Worm (Caenorhabditis elegans) whole organism, late embryonic: ENCODE measurements around the gene C34C12.6.

Source experiments
- C08G9.2 ChIP-seq: sonication (generic microtip); optimal IDR thresholded peaks from 2 replicates; lab custom pipeline; 2016; ENCODE audit warnings: mild to moderate bottlenecking, missing genetic modification characterization, moderate library complexity, missing compliant biosample characterization
- C38D4.7 ChIP-seq: fragments of 200-800 bp; sonication (Bioruptor generic); optimal IDR thresholded peaks from 2 replicates; lab custom pipeline; 2018; ENCODE audit warnings: mild to moderate bottlenecking, missing genetic modification characterization, moderate library complexity, missing compliant biosample characterization
- F13H6.1 ChIP-seq: sonication (generic microtip); optimal IDR thresholded peaks from 2 replicates; lab custom pipeline; 2016; ENCODE audit warnings: missing genetic modification characterization, missing compliant biosample characterization
- K02D7.2 ChIP-seq: sonication (generic microtip); optimal IDR thresholded peaks from 2 replicates; lab custom pipeline; 2017; ENCODE audit warnings: mild to moderate bottlenecking, missing genetic modification characterization, missing compliant biosample characterization
- K09A11.1 ChIP-seq: sonication (generic microtip); optimal IDR thresholded peaks from 2 replicates; lab custom pipeline; 2017; ENCODE audit warnings: antibody characterized with exemption, mild to moderate bottlenecking, missing genetic modification characterization, missing compliant biosample characterization; ENCODE audit not compliant: insufficient read depth
- Y22D7AL.16 ChIP-seq: sonication (generic microtip); optimal IDR thresholded peaks from 2 replicates; lab custom pipeline; 2016; ENCODE audit warnings: missing genetic modification characterization, missing compliant biosample characterization
- ahr-1 ChIP-seq: sonication (generic microtip); optimal IDR thresholded peaks from 2 replicates; lab custom pipeline; 2016; ENCODE audit warnings: missing genetic modification characterization, missing compliant biosample characterization
- ceh-14 ChIP-seq: sonication (generic microtip); optimal IDR thresholded peaks from 2 replicates; lab custom pipeline; 2016; ENCODE audit warnings: missing genotype, missing genetic modification characterization, missing compliant biosample characterization
- ceh-18 ChIP-seq: sonication (generic microtip); optimal IDR thresholded peaks from 2 replicates; lab custom pipeline; 2016; ENCODE audit warnings: missing genetic modification characterization, missing compliant biosample characterization
- ceh-19 ChIP-seq: fragments of 200-800 bp; sonication (Bioruptor generic); optimal IDR thresholded peaks from 2 replicates; lab custom pipeline; 2018; ENCODE audit warnings: mild to moderate bottlenecking, missing genetic modification characterization, missing compliant biosample characterization
- ceh-22 ChIP-seq: sonication (generic microtip); optimal IDR thresholded peaks from 2 replicates; lab custom pipeline; 2017; ENCODE audit warnings: missing biosample characterization, missing genetic modification characterization
- ceh-24 ChIP-seq: sonication (generic microtip); optimal IDR thresholded peaks from 2 replicates; lab custom pipeline; 2016; ENCODE audit warnings: mild to moderate bottlenecking, missing genetic modification characterization, missing compliant biosample characterization
- ceh-30 ChIP-seq: fragments of 150-350 bp; optimal IDR thresholded peaks from 2 replicates; lab custom pipeline; 2014; ENCODE audit warnings: missing biosample characterization, missing genetic modification characterization
- ceh-34 ChIP-seq: sonication (generic microtip); optimal IDR thresholded peaks from 2 replicates; lab custom pipeline; 2016; ENCODE audit warnings: mild to moderate bottlenecking, missing genetic modification characterization, missing compliant biosample characterization
- ceh-48 ChIP-seq: sonication (generic microtip); optimal IDR thresholded peaks from 2 replicates; lab custom pipeline; 2016; ENCODE audit warnings: missing genetic modification characterization, inconsistent platforms, missing compliant biosample characterization
- ceh-6 ChIP-seq: fragments of 200-800 bp; sonication (Bioruptor generic); optimal IDR thresholded peaks from 2 replicates; lab custom pipeline; 2018; ENCODE audit warnings: mild to moderate bottlenecking, missing genetic modification characterization, missing compliant biosample characterization
- ceh-9 ChIP-seq: sonication (generic microtip); optimal IDR thresholded peaks from 2 replicates; lab custom pipeline; 2016; ENCODE audit warnings: mild to moderate bottlenecking, missing genetic modification characterization, inconsistent platforms, missing compliant biosample characterization
- che-1 ChIP-seq: sonication (generic microtip); optimal IDR thresholded peaks from 2 replicates; lab custom pipeline; 2016; ENCODE audit warnings: mild to moderate bottlenecking, missing genetic modification characterization, missing compliant biosample characterization
- dmd-4 ChIP-seq: sonication (generic microtip); optimal IDR thresholded peaks from 2 replicates; lab custom pipeline; 2016; ENCODE audit warnings: borderline replicate concordance, missing genetic modification characterization, missing compliant biosample characterization
- dve-1 ChIP-seq: sonication (generic microtip); optimal IDR thresholded peaks from 2 replicates; lab custom pipeline; 2017; ENCODE audit warnings: antibody characterized with exemption, mild to moderate bottlenecking, missing genetic modification characterization, missing compliant biosample characterization
- elt-2 ChIP-seq: sonication (generic microtip); optimal IDR thresholded peaks from 2 replicates; lab custom pipeline; 2016; ENCODE audit warnings: missing genetic modification reagents, missing genetic modification characterization, missing compliant biosample characterization
- ets-4 ChIP-seq: sonication (generic microtip); optimal IDR thresholded peaks from 2 replicates; lab custom pipeline; 2016; ENCODE audit warnings: missing genetic modification characterization, missing compliant biosample characterization
- eyg-1 ChIP-seq: sonication (generic microtip); optimal IDR thresholded peaks from 2 replicates; lab custom pipeline; 2016; ENCODE audit warnings: missing genotype, missing genetic modification characterization, missing compliant biosample characterization
- fax-1 ChIP-seq: sonication (generic microtip); optimal IDR thresholded peaks from 2 replicates; lab custom pipeline; 2016; ENCODE audit warnings: missing genotype, missing genetic modification characterization, missing compliant biosample characterization
- fkh-10 ChIP-seq: fragments of 150-350 bp; optimal IDR thresholded peaks from 2 replicates; lab custom pipeline; 2014; ENCODE audit warnings: missing biosample characterization, missing genetic modification reagents, missing genetic modification characterization
- fkh-6 ChIP-seq: sonication (generic microtip); optimal IDR thresholded peaks from 2 replicates; lab custom pipeline; 2016; ENCODE audit warnings: missing genetic modification characterization, missing compliant biosample characterization
- gmeb-2 ChIP-seq: sonication (generic microtip); optimal IDR thresholded peaks from 2 replicates; lab custom pipeline; 2016; ENCODE audit warnings: missing genetic modification characterization, inconsistent platforms, missing compliant biosample characterization
- hlh-30 ChIP-seq: sonication (generic microtip); optimal IDR thresholded peaks from 2 replicates; lab custom pipeline; 2017; ENCODE audit warnings: antibody characterized with exemption, missing genetic modification characterization, missing compliant biosample characterization; ENCODE audit not compliant: insufficient read depth
- hlh-6 ChIP-seq: sonication (generic microtip); optimal IDR thresholded peaks from 2 replicates; lab custom pipeline; 2016; ENCODE audit warnings: missing genotype, missing genetic modification characterization, missing compliant biosample characterization
- hlh-8 ChIP-seq: sonication (generic microtip); optimal IDR thresholded peaks from 2 replicates; lab custom pipeline; 2016; ENCODE audit warnings: missing genotype, missing genetic modification characterization, missing compliant biosample characterization
- lim-6 ChIP-seq: sonication (generic microtip); optimal IDR thresholded peaks from 2 replicates; lab custom pipeline; 2016; ENCODE audit warnings: missing genetic modification characterization, missing compliant biosample characterization
- madf-2 ChIP-seq: sonication (generic microtip); optimal IDR thresholded peaks from 2 replicates; lab custom pipeline; 2017; ENCODE audit warnings: missing genetic modification characterization, missing compliant biosample characterization
- mec-3 ChIP-seq: sonication (generic microtip); optimal IDR thresholded peaks from 2 replicates; lab custom pipeline; 2016; ENCODE audit warnings: borderline replicate concordance, missing genetic modification characterization, missing compliant biosample characterization
- nfya-1 ChIP-seq: sonication (generic microtip); optimal IDR thresholded peaks from 2 replicates; lab custom pipeline; 2017; ENCODE audit warnings: missing genetic modification characterization, mild to moderate bottlenecking, missing compliant biosample characterization, antibody characterized with exemption, moderate library complexity
- nhr-11 ChIP-seq: fragments of 150-350 bp; optimal IDR thresholded peaks from 2 replicates; lab custom pipeline; 2014; ENCODE audit warnings: missing biosample characterization, missing genetic modification characterization
- npax-4 ChIP-seq: sonication (generic microtip); optimal IDR thresholded peaks from 2 replicates; lab custom pipeline; 2016; ENCODE audit warnings: missing genetic modification characterization, missing compliant biosample characterization
- odd-2 ChIP-seq: sonication (generic microtip); optimal IDR thresholded peaks from 2 replicates; lab custom pipeline; 2017; ENCODE audit warnings: antibody characterized with exemption, mild to moderate bottlenecking, missing genetic modification characterization, missing compliant biosample characterization
- pag-3 ChIP-seq: sonication (generic microtip); optimal IDR thresholded peaks from 2 replicates; lab custom pipeline; 2016; ENCODE audit warnings: missing compliant biosample characterization, missing genetic modification characterization, borderline replicate concordance
- pax-1 ChIP-seq: fragments of 150-350 bp; optimal IDR thresholded peaks from 2 replicates; lab custom pipeline; 2014; ENCODE audit warnings: missing biosample characterization, missing genetic modification characterization
- pha-2 ChIP-seq: sonication (generic microtip); optimal IDR thresholded peaks from 2 replicates; lab custom pipeline; 2017; ENCODE audit warnings: mild to moderate bottlenecking, missing genetic modification characterization, missing compliant biosample characterization
- pqm-1 ChIP-seq: sonication (generic microtip); optimal IDR thresholded peaks from 2 replicates; lab custom pipeline; 2016; ENCODE audit warnings: missing genetic modification characterization, missing compliant biosample characterization
- pros-1 ChIP-seq: fragments of 150-350 bp; optimal IDR thresholded peaks from 2 replicates; lab custom pipeline; 2014; ENCODE audit warnings: missing biosample characterization, missing genetic modification reagents, missing genetic modification characterization
- ref-2 ChIP-seq: sonication (generic microtip); optimal IDR thresholded peaks from 2 replicates; lab custom pipeline; 2016; ENCODE audit warnings: missing genetic modification characterization, missing compliant biosample characterization
- sdc-2 ChIP-seq: sonication (generic microtip); optimal IDR thresholded peaks from 2 replicates; lab custom pipeline; 2016; ENCODE audit warnings: missing genotype, missing genetic modification characterization, missing compliant biosample characterization
- sox-2 ChIP-seq: fragments of 200-800 bp; sonication (Bioruptor generic); IDR thresholded peaks from 2 replicates; pipeline ENCODE4 v1.3.6; 2022; ENCODE audit warnings: missing genetic modification reagents, missing genetic modification characterization, missing compliant biosample characterization
- sox-4 ChIP-seq: sonication (generic microtip); optimal IDR thresholded peaks from 2 replicates; lab custom pipeline; 2017; ENCODE audit warnings: mild to moderate bottlenecking, missing genetic modification characterization, inconsistent platforms, missing compliant biosample characterization
- syd-9 ChIP-seq: sonication (generic microtip); optimal IDR thresholded peaks from 2 replicates; lab custom pipeline; 2016; ENCODE audit warnings: mild to moderate bottlenecking, missing genetic modification characterization, moderate library complexity, missing compliant biosample characterization
- tbx-7 ChIP-seq: sonication (generic microtip); optimal IDR thresholded peaks from 2 replicates; lab custom pipeline; 2016; ENCODE audit warnings: missing genotype, missing genetic modification characterization, missing compliant biosample characterization
- ttx-3 ChIP-seq: sonication (generic microtip); optimal IDR thresholded peaks from 2 replicates; lab custom pipeline; 2016; ENCODE audit warnings: missing genetic modification reagents, missing genetic modification characterization, missing compliant biosample characterization
- unc-42 ChIP-seq: sonication (generic microtip); optimal IDR thresholded peaks from 2 replicates; lab custom pipeline; 2016; ENCODE audit warnings: missing genotype, missing genetic modification characterization, missing compliant biosample characterization
- unc-55 ChIP-seq: sonication (generic microtip); optimal IDR thresholded peaks from 2 replicates; lab custom pipeline; 2017; ENCODE audit warnings: missing biosample characterization, missing genetic modification reagents, missing genetic modification characterization
- unc-86 ChIP-seq: sonication (generic microtip); optimal IDR thresholded peaks from 2 replicates; lab custom pipeline; 2016; ENCODE audit warnings: missing genetic modification characterization, missing compliant biosample characterization
- zip-5 ChIP-seq: sonication (generic microtip); optimal IDR thresholded peaks from 2 replicates; lab custom pipeline; 2016; ENCODE audit warnings: missing genetic modification characterization, missing compliant biosample characterization
- ztf-16 ChIP-seq: sonication (generic microtip); optimal IDR thresholded peaks from 2 replicates; lab custom pipeline; 2017; ENCODE audit warnings: missing genetic modification characterization, missing compliant biosample characterization

Gene C34C12.6

ce11 chrIII:3460061-3460460, 22.3 kb upstream of the C34C12.6 start, which contains the start of gene C34C12.8:
C34C12.8 (plus strand) TSS chrIII:3460406.
- TF ChIP-seq hlh-30 (tag; lab: Kevin White, UChicago) = peak; percentile 71
- no peak for TF ChIP-seq syd-9 (tag; lab: Kevin White, UChicago)
- no peak for TF ChIP-seq fkh-10 (GFP tag; lab: Kevin White, UChicago)
- peak; percentile 33 for TF ChIP-seq ceh-34 (tag; lab: Kevin White, UChicago)
- peak; percentile 81 for TF ChIP-seq ceh-30
- no peak for TF ChIP-seq mec-3 (tag; lab: Kevin White, UChicago)
- TF ChIP-seq ceh-22 = no peak
- TF ChIP-seq fax-1 (tag; lab: Kevin White, UChicago) = peak; percentile 1
- no peak for TF ChIP-seq odd-2 (tag; lab: Kevin White, UChicago)
- TF ChIP-seq unc-42 (tag; lab: Kevin White, UChicago) = peak; percentile 89
- TF ChIP-seq sdc-2 (tag; lab: Kevin White, UChicago) = no peak
- no peak for TF ChIP-seq nhr-11 (tag; lab: Kevin White, UChicago)
- TF ChIP-seq gmeb-2 = no peak
- TF ChIP-seq npax-4 (tag; lab: Kevin White, UChicago) = peak; percentile 2
- no peak for TF ChIP-seq unc-55 (GFP tag; lab: Kevin White, UChicago)
- TF ChIP-seq elt-2 (tag; lab: Kevin White, UChicago) = peak; percentile 51
- TF ChIP-seq pax-1 (tag; lab: Kevin White, UChicago) = peak; percentile 37
- TF ChIP-seq pag-3 (tag; lab: Kevin White, UChicago) = no peak
- TF ChIP-seq unc-86 = peak; percentile 37
- no peak for TF ChIP-seq che-1
- TF ChIP-seq K02D7.2 (tag; lab: Kevin White, UChicago) = no peak
- no peak for TF ChIP-seq lim-6 (tag; lab: Kevin White, UChicago)
- TF ChIP-seq pqm-1 (tag; lab: Kevin White, UChicago) = no peak
- peak; percentile 15 for TF ChIP-seq ceh-18 (tag; lab: Kevin White, UChicago)
- TF ChIP-seq ets-4 (tag; lab: Kevin White, UChicago) = peak; percentile 18
- peak; percentile 55 for TF ChIP-seq ceh-19
- peak; percentile 87 for TF ChIP-seq nfya-1
- TF ChIP-seq F13H6.1 (tag; lab: Kevin White, UChicago) = no peak
- peak; percentile 7 for TF ChIP-seq fkh-6 (tag; lab: Kevin White, UChicago)
- peak; percentile 51 for TF ChIP-seq C08G9.2 (tag; lab: Kevin White, UChicago)
- no peak for TF ChIP-seq hlh-8 (tag; lab: Kevin White, UChicago)
- TF ChIP-seq Y22D7AL.16 (tag; lab: Kevin White, UChicago) = no peak
- no peak for TF ChIP-seq zip-5 (tag; lab: Kevin White, UChicago)
- no peak for TF ChIP-seq eyg-1
- peak; percentile 41 for TF ChIP-seq ceh-14 (tag; lab: Kevin White, UChicago)
- peak; percentile 39 for TF ChIP-seq sox-4 (tag; lab: Kevin White, UChicago)
- TF ChIP-seq madf-2 (tag; lab: Kevin White, UChicago) = peak; percentile 7
- TF ChIP-seq C38D4.7 (GFP tag; lab: Kevin White, UChicago) = no peak
- no peak for TF ChIP-seq K09A11.1 (tag; lab: Kevin White, UChicago)
- TF ChIP-seq ztf-16 = peak; percentile 15
- peak; percentile 57 for TF ChIP-seq dve-1 (tag; lab: Kevin White, UChicago)
- TF ChIP-seq dmd-4 (tag; lab: Kevin White, UChicago) = peak; percentile 30
- TF ChIP-seq pros-1 (tag; lab: Kevin White, UChicago) = no peak
- no peak for TF ChIP-seq ceh-6 (GFP tag; lab: Kevin White, UChicago)
- no peak for TF ChIP-seq ceh-9 (tag; lab: Kevin White, UChicago)
- TF ChIP-seq ahr-1 (tag; lab: Kevin White, UChicago) = no peak
- no peak for TF ChIP-seq ceh-24 (tag; lab: Kevin White, UChicago)
- TF ChIP-seq pha-2 (tag; lab: Kevin White, UChicago) = no peak
- no peak for TF ChIP-seq ttx-3 (tag; lab: Kevin White, UChicago)
- peak; percentile 13 for TF ChIP-seq ceh-48
- no peak for TF ChIP-seq tbx-7
- TF ChIP-seq hlh-6 (tag; lab: Kevin White, UChicago) = no peak
- no peak for TF ChIP-seq sox-2 (GFP tag; lab: Robert Waterston, UW)
- peak; percentile 71 for TF ChIP-seq ref-2
